Worm (Caenorhabditis elegans): ENCODE data around the gene mrps-31.
A peak's percentile ranks its signal among the peaks of the same experiment; 100 is the strongest.

The mrps-31 gene

ce11 chrIII:3679083-3679482, 48.9 kb upstream of the mrps-31 start:
- TF ChIP-seq sem-4 (tag; optimal IDR thresholded peaks at IDR 0.05): peak; percentile 9
- TF ChIP-seq lsy-2 (tag; optimal IDR thresholded peaks at IDR 0.05): peak in 1 of 2 experiments; percentile 34
- TF ChIP-seq snpc-4 (tag; optimal IDR thresholded peaks at IDR 0.05): no peak
- TF ChIP-seq Y55F3AM.14 (GFP tag; optimal IDR thresholded peaks at IDR 0.05): no peak

ce11 chrIII:3677378-3677777, 47.2 kb upstream of the mrps-31 start:
- no peak for TF ChIP-seq peb-1 (tag; optimal IDR thresholded peaks at IDR 0.05)
- no peak for TF ChIP-seq aly-2 (tag; optimal IDR thresholded peaks at IDR 0.05)
- no peak for TF ChIP-seq lin-39 (tag; optimal IDR thresholded peaks at IDR 0.05)
- peak; percentile 67 for TF ChIP-seq zag-1 (tag; optimal IDR thresholded peaks at IDR 0.05)
- no peak for TF ChIP-seq nhr-10 (tag; optimal IDR thresholded peaks at IDR 0.05)
- peak; percentile 81 for TF ChIP-seq sma-9 (GFP tag; optimal IDR thresholded peaks at IDR 0.05)
- no peak for TF ChIP-seq sma-9 (tag; optimal IDR thresholded peaks at IDR 0.05)
- TF ChIP-seq sma-3 (GFP tag; optimal IDR thresholded peaks at IDR 0.05): no peak
- TF ChIP-seq ceh-82 (tag; optimal IDR thresholded peaks at IDR 0.05): no peak
- no peak for TF ChIP-seq dmd-4 (tag; optimal IDR thresholded peaks at IDR 0.05)
- TF ChIP-seq mab-5 (tag; optimal IDR thresholded peaks at IDR 0.05): peak; percentile 90
- no peak for TF ChIP-seq nhr-25 (tag; optimal IDR thresholded peaks at IDR 0.05)
- TF ChIP-seq lin-11 (tag; optimal IDR thresholded peaks at IDR 0.05): no peak
- peak; percentile 75 for TF ChIP-seq crh-2 (tag; optimal IDR thresholded peaks at IDR 0.05)
- TF ChIP-seq C34F6.9 (tag; optimal IDR thresholded peaks at IDR 0.05): peak; percentile 93
- no peak for TF ChIP-seq elt-3 (tag; optimal IDR thresholded peaks at IDR 0.05)
- no peak for TF ChIP-seq ztf-11 (tag; optimal IDR thresholded peaks at IDR 0.05)
- TF ChIP-seq ztf-1 (GFP tag; conservative IDR thresholded peaks at IDR 0.05): no peak
- peak; percentile 75 for TF ChIP-seq nhr-129 (tag; optimal IDR thresholded peaks at IDR 0.05)
- peak in 1 of 2 experiments; percentile 72 for TF ChIP-seq mdl-1 (tag; optimal IDR thresholded peaks at IDR 0.05)
- no peak for TF ChIP-seq nhr-23 (tag; optimal IDR thresholded peaks at IDR 0.05)
- peak; percentile 50 for TF ChIP-seq sem-4 (tag; optimal IDR thresholded peaks at IDR 0.05)
- no peak for TF ChIP-seq ZK546.5 (tag; optimal IDR thresholded peaks at IDR 0.05)
- peak; percentile 58 for TF ChIP-seq Y55F3AM.14 (GFP tag; optimal IDR thresholded peaks at IDR 0.05)
- peak; percentile 23 for TF ChIP-seq egl-27 (tag; optimal IDR thresholded peaks at IDR 0.05)
- TF ChIP-seq nhr-11 (tag; optimal IDR thresholded peaks at IDR 0.05): no peak
- TF ChIP-seq nhr-77 (tag; optimal IDR thresholded peaks at IDR 0.05): no peak
- TF ChIP-seq nhr-12 (tag; optimal IDR thresholded peaks at IDR 0.05): no peak
- no peak for TF ChIP-seq gmeb-1 (tag; optimal IDR thresholded peaks at IDR 0.05)
- TF ChIP-seq ztf-4 (tag; optimal IDR thresholded peaks at IDR 0.05): peak; percentile 71
- no peak for TF ChIP-seq fos-1 (tag; optimal IDR thresholded peaks at IDR 0.05)
- TF ChIP-seq unc-39 (tag; optimal IDR thresholded peaks at IDR 0.05): no peak
- no peak for TF ChIP-seq blmp-1 (tag; optimal IDR thresholded peaks at IDR 0.05; ENCODE audit: insufficient read depth)
- TF ChIP-seq snpc-4 (tag; optimal IDR thresholded peaks at IDR 0.05): no peak
- TF ChIP-seq nhr-21 (tag; optimal IDR thresholded peaks at IDR 0.05): peak; percentile 36
- TF ChIP-seq R02D3.7 (tag; optimal IDR thresholded peaks at IDR 0.05): no peak
- TF ChIP-seq F13H6.1 (tag; optimal IDR thresholded peaks at IDR 0.05): peak; percentile 83
- no peak for TF ChIP-seq elt-1 (tag; optimal IDR thresholded peaks at IDR 0.05)
- TF ChIP-seq nhr-6 (tag; optimal IDR thresholded peaks at IDR 0.05): no peak
- TF ChIP-seq ceh-16 (tag; optimal IDR thresholded peaks at IDR 0.05): no peak
- no peak for TF ChIP-seq unc-62 (GFP tag; optimal IDR thresholded peaks at IDR 0.05)
- peak; percentile 59 for TF ChIP-seq lin-13 (GFP tag; optimal IDR thresholded peaks at IDR 0.05)
- no peak for TF ChIP-seq ama-1 (optimal IDR thresholded peaks at IDR 0.05)
- no peak for TF ChIP-seq mbf-1 (tag; optimal IDR thresholded peaks at IDR 0.05)
- peak; percentile 47 to 84 for TF ChIP-seq lsy-2 (tag; optimal IDR thresholded peaks at IDR 0.05)
- peak; percentile 90 for TF ChIP-seq unc-55 (GFP tag; optimal IDR thresholded peaks at IDR 0.05)
- TF ChIP-seq skn-1 (tag; optimal IDR thresholded peaks at IDR 0.05): no peak
- no peak for TF ChIP-seq alr-1 (tag; optimal IDR thresholded peaks at IDR 0.05)
- TF ChIP-seq nhr-237 (tag; optimal IDR thresholded peaks at IDR 0.05): no peak
